Fruit fly (Drosophila melanogaster): Measurements from ENCODE around the gene dikar.

The dikar gene

DNA sequence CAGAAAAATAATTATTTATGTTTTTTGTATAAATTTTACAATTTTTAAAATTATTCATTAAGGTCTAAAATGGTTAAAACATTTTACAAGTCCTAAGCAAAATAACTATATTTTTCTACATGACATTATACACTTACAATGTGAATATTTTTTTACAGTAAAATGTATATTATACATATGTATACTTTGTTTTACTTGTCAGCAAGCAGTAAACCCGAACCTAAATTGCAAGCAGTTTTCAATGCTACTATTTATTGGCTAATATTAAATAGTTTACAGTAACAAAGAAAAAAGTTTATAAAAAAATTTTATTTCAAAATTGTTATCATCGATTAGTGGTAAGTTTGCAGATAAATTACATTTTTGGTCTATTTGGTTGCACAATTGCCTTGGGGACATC is 20.9 kb upstream of the dikar start:
- TF ChIP-seq EcR (GFP tag; optimal IDR thresholded peaks at IDR 0.05) (no peak), Snoo (tag; optimal IDR thresholded peaks at IDR 0.05) (no peak), CG17806 (tag; optimal IDR thresholded peaks at IDR 0.05) (no peak), D1 (tag; optimal IDR thresholded peaks at IDR 0.05) (no peak), CG34367 (tag; optimal IDR thresholded peaks at IDR 0.05) (no peak), CG8159 (tag; optimal IDR thresholded peaks at IDR 0.05) (no peak), CG10348 (GFP tag; IDR thresholded peaks at IDR 0.05) (no peak), CG13204 (GFP tag; optimal IDR thresholded peaks at IDR 0.05) (no peak), CG8301 (tag; optimal IDR thresholded peaks at IDR 0.05) (no peak), CG12605 (GFP tag; IDR thresholded peaks at IDR 0.05) (no peak), CG15710 (tag; optimal IDR thresholded peaks at IDR 0.05) (no peak), Pif1A (GFP tag; optimal IDR thresholded peaks at IDR 0.05) (no peak), Pif1B (GFP tag; optimal IDR thresholded peaks at IDR 0.05) (no peak), fd96Ca (GFP tag; IDR thresholded peaks at IDR 0.05) (no peak), Ets98B (GFP tag; IDR thresholded peaks at IDR 0.05) (no peak), CG9948 (tag; optimal IDR thresholded peaks at IDR 0.05) (no peak), CG14655 (GFP tag; optimal IDR thresholded peaks at IDR 0.05) (no peak), rn (GFP tag; IDR thresholded peaks at IDR 0.05) (no peak), CG32121 (GFP tag; IDR thresholded peaks at IDR 0.05) (no peak)

DNA sequence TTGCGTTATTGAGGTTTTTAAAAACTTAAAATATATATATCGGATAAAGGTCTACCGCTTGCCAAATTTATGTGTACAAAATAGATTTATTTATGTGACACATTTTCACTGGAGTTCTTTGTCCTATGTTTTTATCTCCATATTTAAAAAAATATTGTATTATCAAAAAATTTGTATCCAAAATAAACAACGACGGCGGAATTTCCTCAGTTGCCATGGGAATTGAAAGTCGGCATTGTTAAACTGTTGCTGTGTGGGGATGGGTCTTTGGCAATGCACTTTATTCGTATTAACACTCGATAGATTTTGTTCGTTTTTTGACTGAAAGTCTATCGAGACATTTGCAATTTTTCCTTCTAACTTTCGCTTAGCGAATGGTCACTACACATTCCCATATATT is 20.2 kb upstream of the dikar start, which contains the start of gene Rsph3:
Gene Rsph3 (minus strand): TSS at position 101 of the 400 bp plus-strand sequence.
- no peak for TF ChIP-seq CG12605 (GFP tag; IDR thresholded peaks at IDR 0.05)
- TF ChIP-seq Snoo (tag; optimal IDR thresholded peaks at IDR 0.05): no peak
- no peak for TF ChIP-seq CG17806 (tag; optimal IDR thresholded peaks at IDR 0.05)
- no peak for TF ChIP-seq CG10348 (GFP tag; IDR thresholded peaks at IDR 0.05)
- no peak for TF ChIP-seq CG8301 (tag; optimal IDR thresholded peaks at IDR 0.05)
- no peak for TF ChIP-seq D1 (tag; optimal IDR thresholded peaks at IDR 0.05)
- no peak for TF ChIP-seq CG14655 (GFP tag; optimal IDR thresholded peaks at IDR 0.05)
- no peak for TF ChIP-seq CG32121 (GFP tag; IDR thresholded peaks at IDR 0.05)
- TF ChIP-seq Ets98B (GFP tag; IDR thresholded peaks at IDR 0.05): no peak
- no peak for TF ChIP-seq fd96Ca (GFP tag; IDR thresholded peaks at IDR 0.05)
- TF ChIP-seq Pif1A (GFP tag; optimal IDR thresholded peaks at IDR 0.05): no peak
- no peak for TF ChIP-seq rn (GFP tag; IDR thresholded peaks at IDR 0.05)
- TF ChIP-seq CG8159 (tag; optimal IDR thresholded peaks at IDR 0.05): no peak
- TF ChIP-seq CG34367 (tag; optimal IDR thresholded peaks at IDR 0.05): no peak
- no peak for TF ChIP-seq Pif1B (GFP tag; optimal IDR thresholded peaks at IDR 0.05)
- TF ChIP-seq EcR (GFP tag; optimal IDR thresholded peaks at IDR 0.05): no peak
- TF ChIP-seq CG15710 (tag; optimal IDR thresholded peaks at IDR 0.05): no peak
- TF ChIP-seq CG9948 (tag; optimal IDR thresholded peaks at IDR 0.05): no peak
- TF ChIP-seq CG4496 (GFP tag; IDR thresholded peaks at IDR 0.05): no peak
- TF ChIP-seq CG13204 (GFP tag; optimal IDR thresholded peaks at IDR 0.05): no peak

DNA sequence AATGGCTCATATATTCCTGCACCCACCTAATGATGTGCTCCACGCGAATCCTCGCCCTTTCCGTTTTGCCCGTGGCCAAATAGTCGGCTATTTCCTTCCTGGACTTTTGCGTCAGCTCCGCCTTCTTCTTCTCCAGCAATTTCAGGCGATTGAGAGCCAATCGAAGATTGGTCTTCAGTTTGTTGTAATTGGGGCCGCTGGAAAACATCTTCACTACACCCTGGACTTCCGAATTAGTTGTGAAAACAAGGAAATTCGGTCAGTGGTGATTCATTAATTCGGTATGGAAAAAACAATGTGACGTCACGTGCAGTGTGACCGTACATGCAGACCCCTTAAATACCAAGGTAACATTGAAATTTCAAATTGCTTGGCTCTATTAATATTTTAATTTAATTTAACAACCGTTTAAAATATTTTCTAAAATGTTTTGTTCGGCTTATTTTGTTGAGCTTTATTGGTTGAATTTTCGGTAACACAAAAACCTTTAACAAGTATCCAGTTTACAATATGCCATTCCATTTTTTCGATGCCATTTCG is 13.3 kb upstream of the dikar start, which contains the start of gene Ist1:
Gene Ist1 (minus strand): TSS at position 301 of the 540 bp plus-strand sequence.
- TF ChIP-seq CG10348 (GFP tag; IDR thresholded peaks at IDR 0.05) (no peak), Snoo (tag; optimal IDR thresholded peaks at IDR 0.05) (no peak), CG9948 (tag; optimal IDR thresholded peaks at IDR 0.05) (no peak), rn (GFP tag; IDR thresholded peaks at IDR 0.05) (no peak), gl (tag; optimal IDR thresholded peaks at IDR 0.05) (no peak), CG17806 (tag; optimal IDR thresholded peaks at IDR 0.05) (no peak), Ets98B (GFP tag; IDR thresholded peaks at IDR 0.05) (no peak), D1 (tag; optimal IDR thresholded peaks at IDR 0.05) (no peak), EcR (GFP tag; optimal IDR thresholded peaks at IDR 0.05) (no peak), Pif1A (GFP tag; optimal IDR thresholded peaks at IDR 0.05) (no peak), CG15710 (tag; optimal IDR thresholded peaks at IDR 0.05) (no peak), CG13204 (GFP tag; optimal IDR thresholded peaks at IDR 0.05) (no peak), CG4496 (GFP tag; IDR thresholded peaks at IDR 0.05) (no peak)

DNA sequence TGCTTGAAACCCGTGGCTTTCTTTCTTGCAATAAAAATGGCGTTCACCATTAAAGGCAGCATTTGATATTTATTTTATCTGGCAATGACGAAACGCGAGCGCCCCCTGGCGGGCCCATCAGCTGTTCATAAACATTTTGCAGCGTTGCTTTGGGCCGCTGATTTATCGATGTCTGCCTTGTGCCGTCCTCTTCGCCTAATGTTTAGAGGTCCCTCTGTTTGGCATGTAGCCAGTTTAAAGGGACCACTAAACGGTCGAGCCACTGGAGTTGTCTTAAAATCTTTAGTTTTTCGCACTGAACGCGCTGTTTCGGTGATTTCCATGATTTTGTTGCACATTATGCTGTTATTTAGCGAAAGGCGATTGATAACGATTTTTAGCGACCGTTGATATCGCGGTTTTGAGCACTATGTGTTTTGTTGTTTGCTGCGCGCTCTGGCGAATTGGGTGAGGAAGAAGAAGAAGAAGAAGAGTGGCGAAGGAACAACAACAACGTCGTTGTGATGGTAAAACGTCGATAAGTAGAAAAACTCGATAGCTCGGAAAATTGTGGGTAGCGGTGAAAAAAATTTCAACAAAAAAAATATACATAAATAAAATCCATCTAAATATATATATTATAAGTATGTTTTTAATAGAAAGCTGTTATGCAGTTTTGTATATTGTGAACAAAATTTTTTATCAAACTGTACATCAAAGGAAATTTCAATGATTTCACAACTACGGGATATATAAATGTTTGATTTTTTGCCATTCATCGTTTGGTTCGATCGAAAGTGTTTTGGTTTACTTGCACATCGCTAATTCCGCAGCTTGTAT is 9.5 kb upstream of the dikar start, which contains the start of the genes velo and Sbds:
Gene velo (minus strand): TSS at position 475 of the 819 bp plus-strand sequence.
Gene Sbds (plus strand): TSS at position 636 of the 819 bp plus-strand sequence.
- TF ChIP-seq CG8301 (tag; optimal IDR thresholded peaks at IDR 0.05): no peak
- TF ChIP-seq CG9948 (tag; optimal IDR thresholded peaks at IDR 0.05): no peak
- no peak for TF ChIP-seq D1 (tag; optimal IDR thresholded peaks at IDR 0.05)
- peak; percentile 31 for TF ChIP-seq CG15710 (tag; optimal IDR thresholded peaks at IDR 0.05)
- TF ChIP-seq Snoo (tag; optimal IDR thresholded peaks at IDR 0.05): peak; percentile 28
- TF ChIP-seq rn (GFP tag; IDR thresholded peaks at IDR 0.05): no peak
- TF ChIP-seq gl (tag; optimal IDR thresholded peaks at IDR 0.05): no peak
- no peak for TF ChIP-seq CG13204 (GFP tag; optimal IDR thresholded peaks at IDR 0.05)
- TF ChIP-seq Ets98B (GFP tag; IDR thresholded peaks at IDR 0.05): peak; percentile 22; the same call in 1 of the 2 replicates
- peak; percentile 56 for TF ChIP-seq CG4496 (GFP tag; IDR thresholded peaks at IDR 0.05)
- TF ChIP-seq fd96Ca (GFP tag; IDR thresholded peaks at IDR 0.05): no peak
- TF ChIP-seq CG10348 (GFP tag; IDR thresholded peaks at IDR 0.05): no peak
- no peak for TF ChIP-seq CG14655 (GFP tag; optimal IDR thresholded peaks at IDR 0.05)
- no peak for TF ChIP-seq Pif1B (GFP tag; optimal IDR thresholded peaks at IDR 0.05)

DNA sequence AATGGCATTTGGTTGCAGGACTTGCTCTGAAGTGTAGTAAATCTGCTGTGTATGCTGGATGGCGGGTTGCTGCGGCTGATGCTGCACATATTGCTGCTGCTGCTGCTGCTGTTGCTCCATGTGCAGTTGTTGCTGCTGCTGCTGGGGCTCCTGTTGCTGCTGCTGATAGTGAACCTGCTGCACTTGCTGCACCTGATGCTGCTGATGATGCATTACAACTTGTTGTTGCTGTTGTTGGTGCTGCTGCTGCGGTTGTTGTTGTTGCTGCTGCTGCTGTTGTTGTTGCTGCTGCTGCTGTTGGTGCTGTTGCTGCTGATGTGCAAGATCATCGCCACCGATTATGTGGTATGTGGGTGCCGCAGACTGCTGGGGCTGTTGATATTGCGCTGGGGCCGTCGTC is 7.9 kb upstream of the dikar start:
- TF ChIP-seq rn (GFP tag; IDR thresholded peaks at IDR 0.05) (no peak), Pif1B (GFP tag; optimal IDR thresholded peaks at IDR 0.05) (no peak)

All from whole organism, pupa.